Fruit fly (Drosophila melanogaster) whole organism, prepupa: ENCODE measurements around the gene CG17249.

Experiments used
- CG10631 ChIP-seq: fragments of 200-800 bp; sonication (Bioruptor generic); optimal IDR thresholded peaks from 2 replicates; lab custom pipeline; 2016; ENCODE audit warnings: missing biosample characterization, missing genetic modification characterization
- CG10669 ChIP-seq: fragments of 200-800 bp; sonication (Bioruptor generic); optimal IDR thresholded peaks from 3 replicates; lab custom pipeline; 2018; ENCODE audit warnings: missing biosample characterization, mild to moderate bottlenecking, missing genetic modification characterization, moderate library complexity
- CG11294 ChIP-seq: fragments of 200-800 bp; sonication (Bioruptor generic); IDR thresholded peaks from 2 replicates; pipeline ENCODE4 v1.3.6; 2022; ENCODE audit warnings: missing biosample characterization, missing genetic modification characterization
- CG11762 ChIP-seq: fragments of 200-800 bp; sonication (Bioruptor generic); optimal IDR thresholded peaks from 3 replicates; lab custom pipeline; 2016; ENCODE audit warnings: missing biosample characterization, missing genetic modification characterization; ENCODE audit not compliant: insufficient read depth
- CG11902 ChIP-seq: fragments of 200-800 bp; sonication (Bioruptor generic); optimal IDR thresholded peaks from 3 replicates; lab custom pipeline; 2016; ENCODE audit warnings: missing biosample characterization, missing genetic modification characterization
- CG1621 ChIP-seq: fragments of 200-800 bp; sonication (Bioruptor generic); optimal IDR thresholded peaks from 3 replicates; lab custom pipeline; 2018; ENCODE audit warnings: missing biosample characterization, mild to moderate bottlenecking, missing genetic modification characterization
- CG16779 ChIP-seq: fragments of 200-800 bp; sonication (Bioruptor generic); optimal IDR thresholded peaks from 3 replicates; lab custom pipeline; 2017; ENCODE audit warnings: missing biosample characterization, mild to moderate bottlenecking, missing genetic modification characterization
- CG3032 ChIP-seq: fragments of 200-800 bp; optimal IDR thresholded peaks from 2 replicates; lab custom pipeline; 2019; ENCODE audit warnings: missing biosample characterization, mild to moderate bottlenecking, missing genetic modification characterization, moderate library complexity
- CG3919 ChIP-seq: fragments of 200-800 bp; sonication (Bioruptor generic); optimal IDR thresholded peaks from 3 replicates; lab custom pipeline; 2016; ENCODE audit warnings: missing biosample characterization, missing genetic modification characterization
- CG4318 ChIP-seq: fragments of 200-800 bp; sonication (Bioruptor generic); optimal IDR thresholded peaks from 3 replicates; lab custom pipeline; 2017; ENCODE audit warnings: missing biosample characterization, mild to moderate bottlenecking, missing genetic modification characterization
- CG6163 ChIP-seq: fragments of 200-800 bp; sonication (Bioruptor generic); IDR thresholded peaks from 3 replicates; pipeline ENCODE4 v1.3.6; 2022; ENCODE audit warnings: missing biosample characterization, missing genetic modification characterization
- CG6792 ChIP-seq: fragments of 200-800 bp; sonication (Bioruptor generic); optimal IDR thresholded peaks from 3 replicates; lab custom pipeline; 2016; ENCODE audit warnings: missing biosample characterization, missing genetic modification characterization
- CG6808 ChIP-seq: fragments of 200-800 bp; sonication (Bioruptor generic); optimal IDR thresholded peaks from 3 replicates; lab custom pipeline; 2017; ENCODE audit warnings: missing biosample characterization, missing genetic modification characterization, mild to moderate bottlenecking, moderate library complexity, missing genetic modification reagents
- CG7368 ChIP-seq: fragments of 200-800 bp; sonication (Bioruptor generic); optimal IDR thresholded peaks from 3 replicates; lab custom pipeline; 2016; ENCODE audit warnings: missing biosample characterization, missing genetic modification characterization
- CG8119 ChIP-seq: fragments of 200-800 bp; sonication (Bioruptor generic); IDR thresholded peaks from 3 replicates; pipeline ENCODE4 v1.3.6; 2022; ENCODE audit warnings: missing biosample characterization, missing genetic modification characterization
- CG8319 ChIP-seq: fragments of 200-800 bp; sonication (Bioruptor generic); optimal IDR thresholded peaks from 3 replicates; lab custom pipeline; 2016; ENCODE audit warnings: missing biosample characterization, missing genetic modification characterization
- CG9139 ChIP-seq: fragments of 200-800 bp; sonication (Bioruptor generic); optimal IDR thresholded peaks from 3 replicates; lab custom pipeline; 2017; ENCODE audit warnings: missing biosample characterization, mild to moderate bottlenecking, missing genetic modification characterization
- Eip78C ChIP-seq: fragments of 200-800 bp; sonication (Bioruptor generic); peaks from one replicate; lab custom pipeline; 2016; ENCODE audit warnings: missing biosample characterization, missing genetic modification characterization
- Eip93F ChIP-seq: fragments of 200-800 bp; sonication (Bioruptor generic); optimal IDR thresholded peaks from 2 replicates; lab custom pipeline; 2016; ENCODE audit warnings: missing biosample characterization, mild to moderate bottlenecking, missing genetic modification characterization
- Ets96B ChIP-seq: fragments of 200-800 bp; optimal IDR thresholded peaks from 2 replicates; lab custom pipeline; 2019; ENCODE audit warnings: missing biosample characterization, mild to moderate bottlenecking, missing genetic modification characterization, moderate library complexity
- Met ChIP-seq: fragments of 200-800 bp; sonication (Bioruptor generic); optimal IDR thresholded peaks from 3 replicates; lab custom pipeline; 2016; ENCODE audit warnings: missing biosample characterization, missing genetic modification characterization
- Smox ChIP-seq: fragments of 200-800 bp; sonication (Bioruptor generic); optimal IDR thresholded peaks from 3 replicates; lab custom pipeline; 2016; ENCODE audit warnings: missing biosample characterization, missing genetic modification characterization
- Sox102F ChIP-seq: fragments of 200-800 bp; sonication (Bioruptor generic); optimal IDR thresholded peaks from 2 replicates; lab custom pipeline; 2016; ENCODE audit warnings: missing biosample characterization, mild to moderate bottlenecking, missing genetic modification characterization
- Sox14 ChIP-seq: fragments of 200-800 bp; sonication (Bioruptor generic); optimal IDR thresholded peaks from 3 replicates; lab custom pipeline; 2016; ENCODE audit warnings: missing biosample characterization, missing genetic modification characterization
- Sox15 ChIP-seq: fragments of 200-800 bp; sonication (Bioruptor generic); optimal IDR thresholded peaks from 3 replicates; lab custom pipeline; 2016; ENCODE audit warnings: missing biosample characterization, missing genetic modification characterization
- achi ChIP-seq: fragments of 200-800 bp; sonication (Bioruptor generic); optimal IDR thresholded peaks from 3 replicates; lab custom pipeline; 2016; ENCODE audit warnings: missing biosample characterization, missing genetic modification characterization
- acj6 ChIP-seq: fragments of 200-800 bp; sonication (Bioruptor generic); optimal IDR thresholded peaks from 3 replicates; lab custom pipeline; 2016; ENCODE audit warnings: missing biosample characterization, missing genetic modification characterization
- dac ChIP-seq: fragments of 200-800 bp; sonication (Bioruptor generic); optimal IDR thresholded peaks from 2 replicates; lab custom pipeline; 2017; ENCODE audit warnings: missing biosample characterization, mild to moderate bottlenecking, missing genetic modification characterization
- dsx ChIP-seq: fragments of 200-800 bp; optimal IDR thresholded peaks from 3 replicates; lab custom pipeline; 2019; ENCODE audit warnings: missing biosample characterization, mild to moderate bottlenecking, missing genetic modification characterization, moderate library complexity; ENCODE audit not compliant: poor library complexity, severe bottlenecking
- eg ChIP-seq: fragments of 200-800 bp; sonication (Bioruptor generic); IDR thresholded peaks from 3 replicates; pipeline ENCODE4 v1.3.6; 2022; ENCODE audit warnings: missing biosample characterization, missing genetic modification characterization
- esn ChIP-seq: fragments of 200-800 bp; sonication (Bioruptor generic); optimal IDR thresholded peaks from 2 replicates; lab custom pipeline; 2016; ENCODE audit warnings: missing biosample characterization, mild to moderate bottlenecking, missing genetic modification characterization, moderate library complexity
- net ChIP-seq: fragments of 200-800 bp; sonication (Bioruptor generic); optimal IDR thresholded peaks from 3 replicates; lab custom pipeline; 2016; ENCODE audit warnings: missing biosample characterization, missing genetic modification characterization
- pdm3 ChIP-seq: fragments of 200-800 bp; sonication (Bioruptor generic); optimal IDR thresholded peaks from 3 replicates; lab custom pipeline; 2016; ENCODE audit warnings: missing biosample characterization, missing genetic modification characterization
- spab ChIP-seq: fragments of 200-800 bp; sonication (Bioruptor generic); optimal IDR thresholded peaks from 2 replicates; lab custom pipeline; 2017; ENCODE audit warnings: missing biosample characterization, mild to moderate bottlenecking, missing genetic modification characterization, missing genetic modification reagents
- ss ChIP-seq, 2 experiments: fragments of 200-800 bp; sonication (Bioruptor generic); optimal IDR thresholded peaks; 2 replicates in 1 of 2; 3 replicates in 1 of 2; lab custom pipeline; 2017 to 2018; ENCODE audit warnings: mild to moderate bottlenecking in 2 of 2, missing biosample characterization in 2 of 2, missing genetic modification characterization in 2 of 2, moderate library complexity in 1 of 2
- svp ChIP-seq: fragments of 200-800 bp; sonication (Bioruptor generic); peaks from one replicate; lab custom pipeline; 2016; ENCODE audit warnings: missing biosample characterization, missing genetic modification characterization
- topi ChIP-seq: fragments of 200-800 bp; sonication (Bioruptor generic); optimal IDR thresholded peaks from 3 replicates; lab custom pipeline; 2016; ENCODE audit warnings: missing biosample characterization, missing genetic modification characterization

The CG17249 gene

DNA sequence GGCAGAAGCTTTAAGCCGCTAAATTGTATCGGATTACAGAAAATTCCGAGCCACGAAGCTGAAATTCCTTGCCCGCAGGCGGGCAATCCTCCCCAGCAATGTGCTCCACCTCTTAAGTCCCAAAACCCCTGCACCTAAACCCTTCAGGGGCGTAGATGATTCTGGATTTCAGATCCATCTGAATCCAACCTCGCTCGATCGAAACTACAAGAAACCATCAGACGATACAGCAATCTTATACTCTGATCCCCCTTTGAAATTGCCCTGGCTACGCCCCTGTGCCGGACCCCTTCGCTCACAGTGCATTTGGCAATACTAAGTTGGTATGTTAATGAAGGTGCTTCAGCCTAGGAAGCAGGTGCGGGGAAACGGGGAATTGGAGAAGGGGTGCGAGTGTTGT is 35.8 kb upstream of the CG17249 start (continued):
- peak; percentile 47 for TF ChIP-seq acj6
- peak; percentile 62 for TF ChIP-seq eg (GFP tag; lab: Robert Waterston, UW)
- TF ChIP-seq CG4318 (GFP tag; lab: Kevin White, UChicago) = no peak
- peak; percentile 84 for TF ChIP-seq Eip78C (GFP tag; lab: Kevin White, UChicago)
- TF ChIP-seq esn (GFP tag; lab: Kevin White, UChicago) = peak; percentile 72
- TF ChIP-seq CG6808 (GFP tag; lab: Kevin White, UChicago) = peak; percentile 74
- TF ChIP-seq CG11902 (GFP tag; lab: Kevin White, UChicago) = peak; percentile 38
- TF ChIP-seq Met = peak; percentile 69

DNA sequence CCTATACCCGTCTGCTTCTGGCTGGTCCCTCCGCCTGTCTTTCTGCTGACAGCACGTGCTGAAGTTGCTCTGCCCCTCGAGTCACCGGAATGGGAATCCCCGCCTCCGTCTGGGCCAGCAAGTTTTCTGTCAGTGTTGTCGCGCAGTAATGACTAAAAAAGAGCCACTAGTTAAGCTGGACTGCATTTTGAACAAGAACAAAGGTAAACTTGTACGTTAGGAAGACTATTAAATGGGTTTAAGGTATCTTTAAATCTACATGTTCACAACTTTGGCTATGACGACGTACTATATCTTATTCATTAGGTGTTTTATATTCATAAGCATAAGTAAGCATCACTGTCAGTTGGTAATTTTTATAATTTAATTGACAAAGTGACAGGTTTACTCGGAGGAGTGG is 32.1 kb upstream of the CG17249 start:
- TF ChIP-seq Sox14 (GFP tag; lab: Kevin White, UChicago) (peak; percentile 8), dsx (peak; percentile 44), Eip93F (GFP tag; lab: Kevin White, UChicago) (no peak), CG16779 (tag; lab: Kevin White, UChicago) (no peak), CG8119 (GFP tag; lab: Robert Waterston, UW) (0 out of 3 replicates have a peak, but pooled peaks have one; percentile 21), CG3919 (GFP tag; lab: Kevin White, UChicago) (peak; percentile 26), Smox (GFP tag; lab: Kevin White, UChicago) (no peak), pdm3 (peak; percentile 24), CG10631 (GFP tag; lab: Kevin White, UChicago) (peak; percentile 6), CG11902 (GFP tag; lab: Kevin White, UChicago) (peak; percentile 2), spab (peak; percentile 15), CG6163 (GFP tag; lab: Robert Waterston, UW) (0 out of 3 replicates have a peak, but pooled peaks have one; percentile 43), Ets96B (tag; lab: Kevin White, UChicago) (peak; percentile 47), CG3032 (tag; lab: Kevin White, UChicago) (peak; percentile 38), ss (GFP tag; optimal IDR thresholded peaks at IDR 0.05; lab: Kevin White, UChicago) (peak; percentile 23 to 56), svp (GFP tag; lab: Kevin White, UChicago) (peak; percentile 62), topi (GFP tag; lab: Kevin White, UChicago) (no peak), net (GFP tag; lab: Kevin White, UChicago) (no peak), CG1621 (peak; percentile 12), acj6 (peak; percentile 3), achi (GFP tag; lab: Kevin White, UChicago) (peak; percentile 17), Eip78C (GFP tag; lab: Kevin White, UChicago) (peak; percentile 78), CG11762 (no peak), CG10669 (peak; percentile 28), CG6808 (GFP tag; lab: Kevin White, UChicago) (peak; percentile 57), Sox15 (GFP tag; lab: Kevin White, UChicago) (no peak), Met (peak; percentile 26)

DNA sequence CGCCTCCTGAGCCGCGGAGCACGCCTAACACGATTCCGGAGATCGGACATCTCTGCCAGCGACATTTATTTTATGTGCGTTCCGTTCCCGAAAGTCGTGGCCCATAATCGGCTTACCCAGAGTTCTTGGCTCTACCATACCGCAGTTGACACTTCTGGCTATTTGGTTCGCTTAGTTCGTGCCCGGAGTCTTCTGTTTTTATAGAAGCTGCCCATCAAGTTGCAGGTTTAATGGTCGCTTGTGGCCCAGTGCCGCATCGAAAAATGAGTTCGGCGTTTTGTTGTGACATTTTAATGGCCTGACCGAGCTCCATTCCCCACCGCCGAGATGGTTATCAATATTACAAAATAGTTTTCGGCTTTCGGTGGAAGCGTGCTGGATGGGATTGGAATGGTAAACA is 29.0 kb upstream of the CG17249 start:
- no peak for TF ChIP-seq CG7368 (GFP tag; lab: Kevin White, UChicago)
- no peak for TF ChIP-seq Sox15 (GFP tag; lab: Kevin White, UChicago)
- no peak for TF ChIP-seq CG3032 (tag; lab: Kevin White, UChicago)
- TF ChIP-seq dac (GFP tag; lab: Kevin White, UChicago) = no peak
- TF ChIP-seq spab = no peak

DNA sequence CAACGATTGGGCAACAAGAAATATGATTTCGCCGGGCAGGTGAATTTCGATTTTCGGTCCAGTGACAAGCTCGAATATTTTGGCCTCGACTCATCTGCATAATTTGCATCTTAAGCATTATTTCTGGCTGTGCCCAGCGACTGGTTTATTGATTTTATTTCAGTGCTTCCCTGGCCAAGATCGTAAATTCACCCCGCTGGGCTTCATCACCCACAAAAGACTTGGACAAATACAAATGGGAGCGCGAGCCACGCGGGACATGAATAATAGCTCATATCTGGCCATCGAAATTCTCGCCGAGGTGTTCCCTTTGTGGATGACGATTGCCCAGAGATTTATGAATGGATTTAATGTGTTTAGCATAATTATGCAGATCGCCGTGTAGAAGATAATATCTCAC is 28.0 kb upstream of the CG17249 start:
- TF ChIP-seq Sox102F (GFP tag; lab: Kevin White, UChicago) = no peak
- TF ChIP-seq Sox14 (GFP tag; lab: Kevin White, UChicago) = no peak
- no peak for TF ChIP-seq CG8319
- TF ChIP-seq ss (GFP tag; optimal IDR thresholded peaks at IDR 0.05; lab: Kevin White, UChicago) = no peak
- no peak for TF ChIP-seq CG6792 (GFP tag; lab: Kevin White, UChicago)
- TF ChIP-seq CG11294 = no peak
- no peak for TF ChIP-seq CG9139 (GFP tag; lab: Kevin White, UChicago)
- TF ChIP-seq, all 60 proteins: peak for 0
